Fruit fly (Drosophila melanogaster) whole organism, larva: ENCODE measurements around the gene Akr1B.
A peak's percentile ranks its signal among the peaks of the same experiment; 100 is the strongest.

Experiments
- noc ChIP-seq: fragments of 200-800 bp; sonication (Bioruptor generic); optimal IDR thresholded peaks from 3 replicates; lab custom pipeline; 2019; ENCODE audit warnings: missing biosample characterization, mild to moderate bottlenecking, missing genetic modification characterization, moderate library complexity

The Akr1B gene

DNA sequence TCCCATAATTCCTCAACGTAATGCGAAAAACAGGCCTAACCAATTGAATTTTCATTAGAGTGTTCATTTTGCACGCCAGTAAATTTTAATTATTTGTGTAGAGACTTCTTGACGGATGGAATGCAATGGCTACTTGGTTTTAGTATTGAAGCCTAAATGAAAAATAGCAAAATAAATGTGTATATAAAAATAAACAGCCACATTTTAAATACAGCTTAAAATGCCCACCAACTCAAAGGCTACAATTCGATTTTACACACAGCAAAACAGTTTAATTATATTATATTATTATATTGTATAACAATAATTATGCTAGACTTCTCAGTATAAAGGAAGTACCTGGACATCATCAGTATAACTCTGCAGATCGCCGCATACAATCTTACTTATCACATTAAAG, at the start of gene Akr1B:
TSS of gene Akr1B (minus strand) at position 101 of the 400 bp plus-strand sequence.
- TF ChIP-seq noc (tag; lab: Kevin White, UChicago): no peak

- no peak for TF ChIP-seq noc (tag; lab: Kevin White, UChicago)
These were observed 32.0 kb upstream of the Akr1B start for dm6 chr3L:11656189-11656588.

dm6 chr3L:11648410-11648809, 24.2 kb upstream of the Akr1B start, which contains the start of the genes RIOK1 and Polr3H:
Gene RIOK1, minus strand, starts transcription at chr3L:11648474.
Gene Polr3H, plus strand, starts transcription at chr3L:11648756.
- TF ChIP-seq noc (tag; lab: Kevin White, UChicago): no peak

DNA sequence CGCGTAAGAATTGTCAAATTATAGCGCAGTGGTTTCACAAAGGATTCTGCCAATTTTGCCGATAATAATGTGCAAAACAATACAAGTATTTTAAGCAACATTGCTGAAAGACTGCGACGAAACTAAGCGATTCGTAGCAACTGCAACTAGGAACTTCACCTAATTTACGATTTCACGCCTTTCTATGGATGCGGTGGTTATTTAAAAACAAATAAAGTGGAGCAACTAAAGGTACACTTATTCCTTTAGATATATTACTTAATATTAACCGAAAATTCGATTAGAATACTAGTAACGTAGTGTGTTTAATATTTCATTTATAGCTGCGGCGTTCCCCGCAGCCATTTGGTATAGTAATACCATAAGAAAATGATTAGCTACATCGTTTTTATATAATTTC, 21.8 kb upstream of the Akr1B start, which contains the start of gene CG6071:
TSS of gene CG6071 (minus strand) at position 101 of the 400 bp plus-strand sequence.
- no peak for TF ChIP-seq noc (tag; lab: Kevin White, UChicago)

dm6 chr3L:11636829-11637228, 12.6 kb upstream of the Akr1B start:
- no peak for TF ChIP-seq noc (tag; lab: Kevin White, UChicago)

DNA sequence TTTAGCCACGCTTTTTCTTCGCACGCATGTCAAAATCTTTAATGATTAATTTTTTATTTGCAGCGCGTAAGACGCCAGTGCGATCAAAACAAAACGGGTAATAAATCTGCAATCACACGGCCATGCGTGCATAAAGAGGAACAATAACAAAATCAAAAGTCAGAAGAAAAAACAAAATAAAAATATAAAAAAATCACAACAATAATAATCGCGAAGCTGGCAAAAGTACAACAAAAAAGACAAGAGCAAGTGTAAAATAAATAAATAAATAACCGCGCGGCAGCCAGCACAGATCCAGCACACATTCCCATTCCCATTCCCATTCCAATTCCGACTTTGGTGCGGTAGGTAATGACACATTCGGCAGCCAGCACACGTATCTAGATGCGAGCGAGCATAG, 10.4 kb upstream of the Akr1B start:
- no peak for TF ChIP-seq noc (tag; lab: Kevin White, UChicago)

DNA sequence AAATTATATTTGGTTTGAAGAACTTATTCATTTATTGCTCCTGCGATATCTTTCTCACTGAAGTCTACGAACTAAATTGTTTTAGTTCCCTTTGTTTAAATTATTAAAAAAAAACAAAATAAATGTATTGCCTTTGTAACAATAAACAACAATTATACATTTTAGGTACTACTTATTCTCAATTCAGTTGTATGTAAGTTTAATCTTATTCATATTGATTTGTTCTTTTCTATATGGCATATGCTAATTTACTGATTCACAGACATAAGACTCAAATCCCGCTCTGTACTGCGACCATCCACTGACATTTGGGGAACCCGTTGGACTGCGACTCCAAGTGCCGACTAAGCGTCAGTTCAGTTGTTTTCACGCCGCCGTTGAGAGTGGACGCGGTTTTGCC, 6.9 kb upstream of the Akr1B start, which contains the start of gene CG32091:
TSS of gene CG32091 (plus strand) at position 301 of the 400 bp plus-strand sequence.
- no peak for TF ChIP-seq noc (tag; lab: Kevin White, UChicago)

DNA sequence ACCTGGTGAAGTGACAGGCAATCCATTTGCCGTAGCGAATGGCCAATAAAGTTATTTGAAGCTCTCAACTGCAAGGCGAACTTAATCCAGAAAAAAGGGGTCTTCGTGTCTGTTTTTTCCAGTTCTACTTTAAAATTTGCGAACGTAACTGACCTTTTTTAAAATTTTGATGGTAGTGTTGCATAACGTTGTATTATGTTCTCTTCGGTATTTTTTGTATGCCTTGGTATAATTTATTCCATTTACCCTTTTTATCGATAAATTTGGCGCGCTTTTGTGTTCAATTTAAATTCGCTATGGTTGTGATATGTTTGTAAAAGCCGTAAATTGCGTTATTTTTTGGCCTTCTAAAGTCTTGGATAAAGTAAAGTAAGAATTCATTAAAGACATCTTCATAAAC, 6.5 kb upstream of the Akr1B start:
- TF ChIP-seq noc (tag; lab: Kevin White, UChicago): no peak

- peak; percentile 0 for TF ChIP-seq noc (tag; lab: Kevin White, UChicago)
These were observed 3.8 kb upstream of the Akr1B start, which contains the start of gene Apt1 for dm6 chr3L:11627819-11628483. Gene Apt1, plus strand, starts transcription at chr3L:11628037.

dm6 chr3L:11626229-11626826, 2.1 kb upstream of the Akr1B start, which contains the start of gene PCID2:
Gene PCID2, plus strand, starts transcription at chr3L:11626441.
- TF ChIP-seq noc (tag; lab: Kevin White, UChicago): no peak

DNA sequence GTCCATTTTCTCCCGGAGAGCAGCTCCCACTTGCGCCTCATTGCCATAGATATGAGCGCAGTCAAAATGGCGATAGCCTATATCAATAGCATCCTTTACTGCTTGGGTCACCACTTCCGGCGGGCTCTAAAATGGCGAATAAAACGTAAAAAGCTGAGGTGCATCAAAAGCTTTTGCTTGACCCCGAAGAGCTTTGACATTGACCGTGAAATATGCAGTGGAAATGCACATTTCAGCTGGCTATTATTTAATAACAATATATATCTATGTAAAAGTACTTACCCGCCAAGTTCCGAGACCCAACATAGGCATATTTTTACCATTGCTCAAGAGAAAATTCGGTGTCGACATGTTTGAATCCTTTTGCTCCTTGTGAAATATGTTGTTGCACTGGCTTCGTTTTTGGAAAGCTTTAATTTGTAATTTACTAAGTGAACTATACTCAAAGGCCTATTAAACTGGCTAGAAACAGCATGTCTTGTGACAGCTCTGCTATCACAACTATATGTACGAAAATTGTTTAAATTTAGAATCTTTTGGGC, 1.5 kb upstream of the Akr1B start, which contains the start of gene CG6083:
TSS of gene CG6083 (minus strand) at position 492 of the 542 bp plus-strand sequence.
- no peak for TF ChIP-seq noc (tag; lab: Kevin White, UChicago)

DNA sequence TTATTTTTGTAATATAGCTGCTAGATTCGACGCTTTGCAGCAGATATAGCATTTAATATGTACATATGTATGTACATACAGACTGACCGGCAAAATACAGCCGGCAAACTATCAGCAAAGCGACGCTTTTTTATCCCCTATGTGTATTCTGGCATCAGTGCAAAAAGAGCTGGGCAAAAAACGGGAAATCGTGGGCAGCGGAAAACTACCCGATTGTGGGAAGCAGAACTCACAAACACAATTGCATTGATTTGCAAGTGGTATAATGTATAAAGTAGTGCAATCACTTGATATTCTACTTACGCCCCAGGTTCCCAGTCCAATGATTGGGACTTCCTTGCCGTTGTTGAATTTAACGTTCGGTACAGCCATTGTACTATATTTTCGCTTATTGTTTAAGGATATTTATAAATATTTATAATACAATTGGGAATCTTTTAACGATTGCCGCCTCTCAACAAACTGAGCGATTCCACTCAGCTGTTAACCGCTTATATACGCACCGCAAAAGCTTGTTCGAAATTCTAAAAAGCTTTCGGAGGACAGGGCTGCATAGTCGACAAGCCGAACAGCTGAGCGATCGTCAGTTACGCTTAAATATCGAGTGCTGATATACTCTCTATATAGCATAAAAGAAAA, 817 bp downstream of the Akr1B start:
- peak; percentile 19 for TF ChIP-seq noc (tag; lab: Kevin White, UChicago)

dm6 chr3L:11622750-11623149, 1.4 kb downstream of the Akr1B start:
- no peak for TF ChIP-seq noc (tag; lab: Kevin White, UChicago)

dm6 chr3L:11620001-11620400, 4.2 kb downstream of the Akr1B start, which contains the start of gene Muc68Ca:
Gene Muc68Ca, minus strand, starts transcription at chr3L:11620101.
- TF ChIP-seq noc (tag; lab: Kevin White, UChicago): no peak

dm6 chr3L:11609835-11610234, 14.3 kb downstream of the Akr1B start, which contains the start of gene CG42832:
Gene CG42832, plus strand, starts transcription at chr3L:11610135.
- TF ChIP-seq noc (tag; lab: Kevin White, UChicago): no peak
